Worm (Caenorhabditis elegans): ENCODE measurements around the gene C46G7.5.
A peak's percentile ranks its signal among the peaks of the same experiment; 100 is the strongest.

- peak; percentile 89 for TF ChIP-seq F13C5.2 (tag; optimal IDR thresholded peaks at IDR 0.05)
- TF ChIP-seq hnd-1 (tag; optimal IDR thresholded peaks at IDR 0.05) = peak; percentile 83
- TF ChIP-seq aly-1 (tag; optimal IDR thresholded peaks at IDR 0.05) = peak; percentile 88
- peak; percentile 82 for TF ChIP-seq ets-7 (tag; optimal IDR thresholded peaks at IDR 0.05)
- TF ChIP-seq ama-1 (optimal IDR thresholded peaks at IDR 0.05) = no peak
- peak; percentile 83 for TF ChIP-seq ceh-13 (GFP tag; optimal IDR thresholded peaks at IDR 0.05)
- peak; percentile 80 for TF ChIP-seq tra-4 (tag; optimal IDR thresholded peaks at IDR 0.05)
- peak; percentile 93 for TF ChIP-seq ceh-36 (tag; optimal IDR thresholded peaks at IDR 0.05)
- TF ChIP-seq hmbx-1 (tag; optimal IDR thresholded peaks at IDR 0.05) = peak; percentile 70
- TF ChIP-seq B0310.2 (tag; optimal IDR thresholded peaks at IDR 0.05) = peak; percentile 79
- peak; percentile 85 for TF ChIP-seq tbx-37 (GFP tag; conservative IDR thresholded peaks at IDR 0.05)
Observed at ce11 chrIV:5967035-5967499, 44.4 kb downstream of the C46G7.5 start.
